Worm (Caenorhabditis elegans): Measurements from ENCODE around the gene C09B8.8.

DNA sequence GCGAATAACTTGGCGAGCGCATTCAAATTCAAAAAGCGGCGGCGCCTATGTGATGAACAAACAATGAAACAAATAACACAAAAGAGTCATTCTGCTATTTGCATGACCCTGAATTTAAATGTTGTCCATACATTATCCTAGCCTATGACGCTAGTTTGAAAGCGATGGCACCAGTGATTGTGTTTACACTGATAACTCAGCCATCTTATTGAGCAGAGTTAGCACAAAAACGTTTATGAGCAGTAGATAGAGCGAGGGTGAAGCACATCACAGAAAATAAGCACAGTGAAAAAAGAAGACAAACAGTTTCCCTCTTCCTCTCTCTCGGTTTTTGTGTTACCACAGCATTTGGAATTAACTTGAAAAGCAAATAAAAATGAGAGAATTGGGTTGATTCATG, 28.0 kb downstream of the C09B8.8 start:
- TF ChIP-seq nhr-77 (tag; optimal IDR thresholded peaks at IDR 0.05) (no peak), nhr-6 (tag; optimal IDR thresholded peaks at IDR 0.05) (peak; percentile 45), lin-39 (tag; optimal IDR thresholded peaks at IDR 0.05) (no peak), daf-16 (GFP tag; optimal IDR thresholded peaks at IDR 0.05) (no peak), daf-16 (tag; optimal IDR thresholded peaks at IDR 0.05) (peak; percentile 74), D1046.2 (GFP tag; IDR thresholded peaks at IDR 0.05) (no peak), ctbp-1 (GFP tag; IDR thresholded peaks at IDR 0.05) (no peak), ztf-7 (tag; optimal IDR thresholded peaks at IDR 0.05) (no peak), unc-62 (GFP tag; optimal IDR thresholded peaks at IDR 0.05 in 1 of 2) (peak in 1 of 2 experiments; percentile 57), unc-62 (tag; optimal IDR thresholded peaks at IDR 0.05) (no peak), ztf-11 (tag; optimal IDR thresholded peaks at IDR 0.05) (no peak), set-16 (GFP tag; IDR thresholded peaks at IDR 0.05) (no peak), nhr-237 (tag; optimal IDR thresholded peaks at IDR 0.05) (no peak)

Measured in whole organism, L4 larva.